Worm (Caenorhabditis elegans) whole organism, young adult: Measurements from ENCODE around the gene mtre-1.

ENCODE experiments used
- dox-1 ChIP-seq: fragments of 200-800 bp; sonication (Bioruptor generic); IDR thresholded peaks from 2 replicates; pipeline ENCODE4 v1.3.6; 2022; ENCODE audit warnings: missing genetic modification reagents, missing genetic modification characterization, missing compliant biosample characterization
- lin-35 ChIP-seq, 3 experiments: fragments of 150-350 bp in 2 of 3; sonication (generic microtip) in 1 of 3; optimal IDR thresholded peaks; 2 replicates each; lab custom pipeline; 2014 to 2018; ENCODE audit warnings: missing biosample characterization in 3 of 3, missing genetic modification characterization in 3 of 3, missing genetic modification reagents in 3 of 3

DNA sequence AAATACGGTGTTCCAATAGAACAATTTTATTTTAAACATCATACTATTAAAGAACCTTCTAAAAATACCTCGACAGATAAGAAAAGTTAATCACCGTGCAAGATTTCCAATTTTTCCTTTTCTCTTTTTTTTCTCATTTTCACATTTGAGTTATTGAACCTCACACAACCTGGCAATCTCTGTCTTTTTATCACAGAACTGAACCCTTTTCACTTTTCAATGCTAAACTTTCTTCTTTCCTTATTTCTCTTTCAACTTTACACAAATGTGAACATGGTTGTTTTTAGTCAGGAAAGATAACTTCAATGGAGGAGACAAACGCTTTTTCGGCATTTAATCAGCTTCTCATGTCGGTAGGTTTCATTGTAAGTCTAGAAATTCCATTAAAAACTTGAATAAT lies 2.5 kb upstream of the mtre-1 start, which contains the start of gene T05H10.4:
- TF ChIP-seq dox-1 (GFP tag; lab: Robert Waterston, UW) (no peak), lin-35 (GFP tag; optimal IDR thresholded peaks at IDR 0.05; lab: Kevin White, UChicago) (no peak)
